Worm (Caenorhabditis elegans) whole organism, L3 larva: ENCODE data around the gene srt-47.

Experiments
- aly-2 ChIP-seq: fragments of 150-350 bp; optimal IDR thresholded peaks from 2 replicates; lab custom pipeline; 2014; ENCODE audit warnings: missing biosample characterization, missing genetic modification characterization
- ama-1 ChIP-seq: fragments of 150-350 bp; optimal IDR thresholded peaks from 2 replicates; lab custom pipeline; 2018
- ceh-82 ChIP-seq: fragments of 150-350 bp; optimal IDR thresholded peaks from 2 replicates; lab custom pipeline; 2014; ENCODE audit warnings: missing biosample characterization, missing genetic modification characterization
- fkh-10 ChIP-seq: sonication (generic microtip); optimal IDR thresholded peaks from 2 replicates; lab custom pipeline; 2017; ENCODE audit warnings: missing biosample characterization, missing genetic modification reagents, missing genetic modification characterization
- fos-1 ChIP-seq: fragments of 150-350 bp; optimal IDR thresholded peaks from 2 replicates; lab custom pipeline; 2014; ENCODE audit warnings: missing biosample characterization, missing genetic modification characterization
- hmg-11 ChIP-seq: sonication (generic microtip); optimal IDR thresholded peaks from 2 replicates; lab custom pipeline; 2016; ENCODE audit warnings: missing genetic modification characterization, missing compliant biosample characterization
- nhr-11 ChIP-seq: fragments of 150-350 bp; optimal IDR thresholded peaks from 2 replicates; lab custom pipeline; 2014; ENCODE audit warnings: missing biosample characterization, missing genetic modification characterization
- nhr-12 ChIP-seq: fragments of 150-350 bp; optimal IDR thresholded peaks from 2 replicates; lab custom pipeline; 2014; ENCODE audit warnings: missing biosample characterization, missing genetic modification characterization
- nhr-76 ChIP-seq: fragments of 150-350 bp; sonication (generic microtip); optimal IDR thresholded peaks from 5 replicates; lab custom pipeline; 2014; ENCODE audit warnings: missing biosample characterization, missing genetic modification characterization
- nhr-77 ChIP-seq: fragments of 150-350 bp; optimal IDR thresholded peaks from 2 replicates; lab custom pipeline; 2014; ENCODE audit warnings: missing biosample characterization, missing genetic modification characterization
- skn-1 ChIP-seq: fragments of 150-350 bp; optimal IDR thresholded peaks from 2 replicates; lab custom pipeline; 2014; ENCODE audit warnings: missing biosample characterization, missing genetic modification characterization
- tbx-2 ChIP-seq: sonication (generic microtip); optimal IDR thresholded peaks from 2 replicates; lab custom pipeline; 2016; ENCODE audit warnings: mild to moderate bottlenecking, missing genetic modification characterization, missing compliant biosample characterization
- ztf-11 ChIP-seq: fragments of 150-350 bp; optimal IDR thresholded peaks from 2 replicates; lab custom pipeline; 2014; ENCODE audit warnings: missing biosample characterization, missing genetic modification characterization
- ztf-4 ChIP-seq: fragments of 150-350 bp; optimal IDR thresholded peaks from 2 replicates; lab custom pipeline; 2014; ENCODE audit warnings: missing biosample characterization, missing genetic modification characterization

DNA sequence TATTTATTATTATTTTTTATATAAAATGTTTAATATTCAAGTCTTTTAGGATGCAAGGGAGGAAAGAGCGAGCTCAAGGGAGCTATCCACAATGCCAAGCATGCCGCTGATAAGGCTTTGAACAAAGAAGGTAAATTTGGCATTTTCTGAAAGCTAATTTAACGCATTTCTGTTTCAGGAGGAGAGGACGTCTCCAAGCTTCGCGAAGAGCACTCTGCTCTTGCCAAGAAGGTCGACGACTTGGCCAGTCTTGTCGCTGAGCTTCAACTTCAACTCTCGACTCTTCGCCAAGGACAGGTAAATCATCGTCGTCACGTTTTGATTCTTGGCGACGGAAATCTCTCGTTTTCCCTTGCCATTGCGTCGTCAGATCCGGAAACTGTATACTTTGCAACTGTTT is 15.7 kb downstream of the srt-47 start:
- no peak for TF ChIP-seq fos-1
- no peak for TF ChIP-seq skn-1 (tag; lab: Kevin White, UChicago)
- TF ChIP-seq tbx-2, result no peak
- no peak for TF ChIP-seq fkh-10 (GFP tag; lab: Kevin White, UChicago)
- no peak for TF ChIP-seq hmg-11 (tag; lab: Kevin White, UChicago)
- no peak for TF ChIP-seq ama-1 (lab: Kevin White, UChicago)
- TF ChIP-seq ztf-4, result no peak
- TF ChIP-seq nhr-76 (tag; lab: Kevin White, UChicago), result no peak
- no peak for TF ChIP-seq nhr-11
- TF ChIP-seq ztf-11 (tag; lab: Kevin White, UChicago), result no peak
- TF ChIP-seq nhr-12 (tag; lab: Kevin White, UChicago), result no peak
- no peak for TF ChIP-seq nhr-77 (tag; lab: Kevin White, UChicago)
- TF ChIP-seq aly-2 (tag; lab: Kevin White, UChicago), result no peak
- TF ChIP-seq ceh-82 (tag; lab: Kevin White, UChicago), result no peak
